Fruit fly (Drosophila melanogaster) whole organism, embryonic: ENCODE results near the gene CG31161.

Experiments used
- CG10209 ChIP-seq: fragments of 200-800 bp; sonication (Bioruptor generic); optimal IDR thresholded peaks from 3 replicates; lab custom pipeline; 2017; ENCODE audit warnings: missing biosample characterization, mild to moderate bottlenecking, missing genetic modification characterization, missing genetic modification reagents
- CG12104 ChIP-seq: fragments of 200-800 bp; sonication (Bioruptor generic); optimal IDR thresholded peaks from 3 replicates; lab custom pipeline; 2016; ENCODE audit warnings: missing biosample characterization, missing genetic modification characterization
- CG14667 ChIP-seq: fragments of 200-800 bp; sonication (Bioruptor generic); IDR thresholded peaks from 2 replicates; pipeline ENCODE4 v1.3.6; 2022; ENCODE audit warnings: missing biosample characterization, missing genetic modification characterization
- CG14965 ChIP-seq: fragments of 200-800 bp; sonication (Bioruptor generic); optimal IDR thresholded peaks from 2 replicates; lab custom pipeline; 2016; ENCODE audit warnings: missing biosample characterization, missing genetic modification characterization, borderline replicate concordance
- CG2120 ChIP-seq: fragments of 200-800 bp; sonication (Bioruptor generic); optimal IDR thresholded peaks from 3 replicates; lab custom pipeline; 2016; ENCODE audit warnings: missing biosample characterization, missing genetic modification characterization
- CG33557 ChIP-seq: fragments of 200-800 bp; sonication (Bioruptor generic); optimal IDR thresholded peaks from 2 replicates; lab custom pipeline; 2019; ENCODE audit warnings: missing biosample characterization, mild to moderate bottlenecking, missing genetic modification characterization, moderate library complexity
- CG3407 ChIP-seq: fragments of 200-800 bp; sonication (Bioruptor generic); optimal IDR thresholded peaks from 2 replicates; lab custom pipeline; 2018; ENCODE audit warnings: missing biosample characterization, mild to moderate bottlenecking, missing genetic modification characterization
- CG3838 ChIP-seq: fragments of 200-800 bp; sonication (Bioruptor generic); optimal IDR thresholded peaks from 3 replicates; lab custom pipeline; 2016; ENCODE audit warnings: missing biosample characterization, missing genetic modification characterization
- CG3847 ChIP-seq: fragments of 200-800 bp; sonication (Bioruptor generic); IDR thresholded peaks from 2 replicates; pipeline ENCODE4 v1.3.6; 2022; ENCODE audit warnings: missing biosample characterization, missing genetic modification characterization
- CG4282 ChIP-seq: fragments of 200-800 bp; sonication (Bioruptor generic); optimal IDR thresholded peaks from 2 replicates; lab custom pipeline; 2016; ENCODE audit warnings: missing biosample characterization, missing genetic modification characterization
- CG6813 ChIP-seq: fragments of 200-800 bp; sonication (Bioruptor generic); optimal IDR thresholded peaks from 2 replicates; lab custom pipeline; 2017; ENCODE audit warnings: missing biosample characterization, missing genetic modification characterization, mild to moderate bottlenecking, moderate library complexity, missing genetic modification reagents
- CG7987 ChIP-seq: fragments of 200-800 bp; sonication (Bioruptor generic); optimal IDR thresholded peaks from 2 replicates; lab custom pipeline; 2018; ENCODE audit warnings: missing biosample characterization, mild to moderate bottlenecking, missing genetic modification characterization, moderate library complexity
- CG8089 ChIP-seq: fragments of 200-800 bp; sonication (Bioruptor generic); optimal IDR thresholded peaks from 3 replicates; lab custom pipeline; 2016; ENCODE audit warnings: missing biosample characterization, missing genetic modification characterization
- CG8290 ChIP-seq, 3 experiments: fragments of 200-800 bp; sonication (Bioruptor generic); optimal IDR thresholded peaks; 2 replicates each; lab custom pipeline; 2016 to 2019; ENCODE audit warnings: missing biosample characterization in 3 of 3, missing genetic modification characterization in 3 of 3, mild to moderate bottlenecking in 2 of 3, moderate library complexity in 1 of 3
- CG8388 ChIP-seq: fragments of 200-800 bp; sonication (Bioruptor generic); optimal IDR thresholded peaks from 2 replicates; lab custom pipeline; 2019; ENCODE audit warnings: missing biosample characterization, mild to moderate bottlenecking, missing genetic modification characterization, moderate library complexity
- CG9727 ChIP-seq: fragments of 200-800 bp; sonication (Bioruptor generic); optimal IDR thresholded peaks from 3 replicates; lab custom pipeline; 2017; ENCODE audit warnings: missing biosample characterization, mild to moderate bottlenecking, missing genetic modification characterization
- CG9876 ChIP-seq: fragments of 200-800 bp; sonication (Bioruptor generic); optimal IDR thresholded peaks from 2 replicates; lab custom pipeline; 2016; ENCODE audit warnings: missing biosample characterization, missing genetic modification characterization
- CG9932 ChIP-seq: fragments of 200-800 bp; sonication (Bioruptor generic); IDR thresholded peaks from 2 replicates; pipeline ENCODE4 v1.3.6; 2022; ENCODE audit warnings: missing biosample characterization, missing genetic modification characterization
- Dbx ChIP-seq: fragments of 200-800 bp; sonication (Bioruptor generic); IDR thresholded peaks from 3 replicates; pipeline ENCODE4 v1.3.6; 2022; ENCODE audit warnings: missing biosample characterization, missing genetic modification characterization
- GATAe ChIP-seq: fragments of 200-800 bp; sonication (Bioruptor generic); conservative IDR thresholded peaks from 2 replicates; pipeline ENCODE4 v1.3.6; 2022; ENCODE audit warnings: missing biosample characterization, missing genetic modification characterization
- HmgZ ChIP-seq: fragments of 200-800 bp; sonication (Bioruptor generic); optimal IDR thresholded peaks from 2 replicates; lab custom pipeline; 2018; ENCODE audit warnings: missing biosample characterization, mild to moderate bottlenecking, missing genetic modification characterization
- Hr78 ChIP-seq, 2 experiments: fragments of 200-800 bp in 1 of 2; fragments of >200 bp in 1 of 2; sonication (Bioruptor generic) in 1 of 2; optimal IDR thresholded peaks; 2 replicates each; lab custom pipeline; 2017 to 2019; ENCODE audit warnings: missing biosample characterization in 2 of 2, missing genetic modification characterization in 2 of 2, mild to moderate bottlenecking in 1 of 2, moderate library complexity in 1 of 2
- NC2α ChIP-seq: fragments of 200-800 bp; sonication (Bioruptor generic); optimal IDR thresholded peaks from 2 replicates; lab custom pipeline; 2016; ENCODE audit warnings: missing biosample characterization, missing genetic modification characterization
- Optix ChIP-seq: fragments of 200-800 bp; sonication (Bioruptor generic); IDR thresholded peaks from 3 replicates; pipeline ENCODE4 v1.3.6; 2022; ENCODE audit warnings: missing biosample characterization, missing genetic modification characterization
- Sin3A ChIP-seq: fragments of >200 bp; optimal IDR thresholded peaks from 2 replicates; lab custom pipeline; 2018
- Spps ChIP-seq: fragments of 200-800 bp; sonication (Bioruptor generic); optimal IDR thresholded peaks from 2 replicates; lab custom pipeline; 2018; ENCODE audit warnings: missing biosample characterization, mild to moderate bottlenecking, missing genetic modification characterization
- ash1 ChIP-seq: fragments of 200-800 bp; sonication (Bioruptor generic); optimal IDR thresholded peaks from 2 replicates; lab custom pipeline; 2018; ENCODE audit warnings: missing biosample characterization, mild to moderate bottlenecking, missing genetic modification characterization
- bowl ChIP-seq: fragments of 200-800 bp; sonication (Bioruptor generic); IDR thresholded peaks from 2 replicates; pipeline ENCODE4 v1.3.6; 2022; ENCODE audit warnings: missing biosample characterization, missing genetic modification characterization
- dysf ChIP-seq: fragments of 200-800 bp; sonication (Bioruptor generic); IDR thresholded peaks from 3 replicates; pipeline ENCODE4 v1.3.6; 2022; ENCODE audit warnings: missing biosample characterization, missing genetic modification characterization
- emc ChIP-seq: fragments of 200-800 bp; sonication (Bioruptor generic); optimal IDR thresholded peaks from 2 replicates; lab custom pipeline; 2016; ENCODE audit warnings: missing biosample characterization, missing genetic modification characterization
- fd3F ChIP-seq: fragments of 200-800 bp; sonication (Bioruptor generic); optimal IDR thresholded peaks from 2 replicates; lab custom pipeline; 2018; ENCODE audit warnings: missing biosample characterization, mild to moderate bottlenecking, missing genetic modification characterization, moderate library complexity
- fu2 ChIP-seq: fragments of 200-800 bp; sonication (Bioruptor generic); optimal IDR thresholded peaks from 2 replicates; lab custom pipeline; 2016; ENCODE audit warnings: missing biosample characterization, missing genetic modification characterization
- gcm ChIP-seq: fragments of 200-800 bp; sonication (Bioruptor generic); optimal IDR thresholded peaks from 2 replicates; lab custom pipeline; 2019; ENCODE audit warnings: missing biosample characterization, mild to moderate bottlenecking, missing genetic modification characterization, moderate library complexity
- gro ChIP-seq: fragments of 200-800 bp; sonication (Bioruptor generic); optimal IDR thresholded peaks from 2 replicates; lab custom pipeline; 2016; ENCODE audit warnings: missing biosample characterization, missing genetic modification characterization
- gt ChIP-seq: fragments of 200-800 bp; sonication (Bioruptor generic); IDR thresholded peaks from 2 replicates; pipeline ENCODE4 v1.3.6; 2022; ENCODE audit warnings: missing biosample characterization, missing genetic modification characterization
- knrl ChIP-seq: fragments of 200-800 bp; sonication (Bioruptor generic); IDR thresholded peaks from 3 replicates; pipeline ENCODE4 v1.3.6; 2022; ENCODE audit warnings: missing biosample characterization, missing genetic modification characterization; ENCODE audit not compliant: partially characterized antibody
- lbe ChIP-seq: fragments of 200-800 bp; sonication (Bioruptor generic); optimal IDR thresholded peaks from 2 replicates; lab custom pipeline; 2016; ENCODE audit warnings: missing biosample characterization, mild to moderate bottlenecking, missing genetic modification characterization
- mam ChIP-seq: fragments of 200-800 bp; sonication (Bioruptor generic); optimal IDR thresholded peaks from 3 replicates; lab custom pipeline; 2016; ENCODE audit warnings: missing biosample characterization, missing genetic modification characterization
- otp ChIP-seq: fragments of 200-800 bp; sonication (Bioruptor generic); IDR thresholded peaks from 3 replicates; pipeline ENCODE4, ENCODE4 v1.3.6; 2022; ENCODE audit warnings: missing biosample characterization, missing genetic modification characterization
- pan ChIP-seq, 4 experiments: fragments of >200 bp in 3 of 4; fragments of 200-800 bp in 1 of 4; sonication (Bioruptor generic) in 1 of 4; optimal IDR thresholded peaks in 3 of 4; IDR thresholded peaks in 1 of 4; 2 replicates each; pipeline versions ENCODE4 v1.3.6 to Lab custom; 2017 to 2022; ENCODE audit warnings: missing biosample characterization in 2 of 4, missing genetic modification characterization in 2 of 4, mixed read lengths in 1 of 4
- peb ChIP-seq: fragments of 200-800 bp; sonication (Bioruptor generic); IDR thresholded peaks from 2 replicates; pipeline ENCODE4 v1.3.6; 2022; ENCODE audit warnings: missing biosample characterization, missing genetic modification characterization
- pfk ChIP-seq: fragments of 200-800 bp; sonication (Bioruptor generic); optimal IDR thresholded peaks from 2 replicates; lab custom pipeline; 2018; ENCODE audit warnings: missing biosample characterization, mild to moderate bottlenecking, missing genetic modification characterization, moderate library complexity
- ro ChIP-seq: fragments of 200-800 bp; sonication (Bioruptor generic); IDR thresholded peaks from 2 replicates; pipeline ENCODE4 v1.3.6; 2022; ENCODE audit warnings: missing biosample characterization, missing genetic modification characterization
- sqz ChIP-seq: fragments of 200-800 bp; sonication (Bioruptor generic); optimal IDR thresholded peaks from 3 replicates; lab custom pipeline; 2018; ENCODE audit warnings: missing biosample characterization, mild to moderate bottlenecking, missing genetic modification characterization
- stwl ChIP-seq: fragments of 200-800 bp; sonication (Bioruptor generic); optimal IDR thresholded peaks from 3 replicates; lab custom pipeline; 2018; ENCODE audit warnings: missing biosample characterization, mild to moderate bottlenecking, missing genetic modification characterization, moderate library complexity
- tin ChIP-seq: fragments of 200-800 bp; sonication (Bioruptor generic); optimal IDR thresholded peaks from 3 replicates; lab custom pipeline; 2016; ENCODE audit warnings: missing biosample characterization, missing genetic modification characterization
- trh ChIP-seq: fragments of 200-800 bp; sonication (Bioruptor generic); optimal IDR thresholded peaks from 2 replicates; lab custom pipeline; 2016; ENCODE audit warnings: missing biosample characterization, missing genetic modification characterization
- tx ChIP-seq: fragments of 200-800 bp; sonication (Bioruptor generic); optimal IDR thresholded peaks from 2 replicates; lab custom pipeline; 2016; ENCODE audit warnings: missing biosample characterization, missing genetic modification characterization

The CG31161 gene

dm6 chr3R:22667284-22667958 lies 51.1 kb downstream of the CG31161 start (continued):
- TF ChIP-seq pan (optimal IDR thresholded peaks at IDR 0.05; lab: Kevin White, UChicago), result no peak
- TF ChIP-seq pan (GFP tag; optimal IDR thresholded peaks at IDR 0.05 in 1 of 2, IDR thresholded peaks at IDR 0.05 in 1 of 2), result peak in 1 of 2 experiments; percentile 60
- TF ChIP-seq CG3847, result peak; percentile 24; the same call in 1 of the 2 replicates
- TF ChIP-seq Optix, result 0 out of 3 replicates have a peak, but pooled peaks have one; percentile 27
- TF ChIP-seq fd3F (GFP tag; lab: Kevin White, UChicago), result peak; percentile 9
- peak; percentile 57 for TF ChIP-seq CG8089 (GFP tag; lab: Kevin White, UChicago)
- peak; percentile 78 for TF ChIP-seq CG8290 (GFP tag; optimal IDR thresholded peaks at IDR 0.05; lab: Kevin White, UChicago)
- no peak for TF ChIP-seq CG8290 (tag; optimal IDR thresholded peaks at IDR 0.05; lab: Kevin White, UChicago)
- TF ChIP-seq CG6813 (GFP tag; lab: Kevin White, UChicago), result peak; percentile 66
- no peak for TF ChIP-seq pfk (GFP tag; lab: Kevin White, UChicago)
- TF ChIP-seq tx, result peak; percentile 42
- peak; percentile 44 for TF ChIP-seq CG33557 (GFP tag; lab: Kevin White, UChicago)
- peak; percentile 28 for TF ChIP-seq CG9876 (GFP tag; lab: Kevin White, UChicago)
- TF ChIP-seq sqz (GFP tag; lab: Kevin White, UChicago), result peak; percentile 83
- peak; percentile 81 for TF ChIP-seq tin
- no peak for TF ChIP-seq GATAe (GFP tag; lab: Robert Waterston, UW)
- TF ChIP-seq Dbx, result no peak
- TF ChIP-seq otp (GFP tag; lab: Robert Waterston, UW), result peak; percentile 78; the same call in 2 of the 3 replicates
- TF ChIP-seq mam (GFP tag; lab: Kevin White, UChicago), result peak; percentile 51
- TF ChIP-seq CG3838 (GFP tag; lab: Kevin White, UChicago), result peak; percentile 22
- TF ChIP-seq HmgZ, result peak; percentile 4
- TF ChIP-seq CG14965 (GFP tag; lab: Kevin White, UChicago), result no peak
- TF ChIP-seq Hr78 (GFP tag; optimal IDR thresholded peaks at IDR 0.05; lab: Kevin White, UChicago), result peak in 1 of 2 experiments; percentile 73
- peak; percentile 14 for TF ChIP-seq stwl (tag; lab: Kevin White, UChicago)
- peak; percentile 73 for TF ChIP-seq lbe
- peak; percentile 50; the same call in 1 of the 2 replicates for TF ChIP-seq peb (GFP tag; lab: Robert Waterston, UW)
- TF ChIP-seq gt, result 0 out of 2 replicates have a peak, but pooled peaks have one; percentile 52
- no peak for TF ChIP-seq emc (GFP tag; lab: Kevin White, UChicago)
- TF ChIP-seq Sin3A (lab: Kevin White, UChicago), result no peak
- TF ChIP-seq CG8388 (GFP tag; lab: Kevin White, UChicago), result peak; percentile 84
- TF ChIP-seq Spps (tag; lab: Kevin White, UChicago), result peak; percentile 79
- TF ChIP-seq CG9932, result peak; percentile 20; the same call in 1 of the 2 replicates
- TF ChIP-seq CG12104 (GFP tag; lab: Kevin White, UChicago), result peak; percentile 58
- peak; percentile 77 for TF ChIP-seq CG10209 (GFP tag; lab: Kevin White, UChicago)
- TF ChIP-seq ro, result peak; percentile 41; the same call in 1 of the 2 replicates
- TF ChIP-seq fu2 (GFP tag; lab: Kevin White, UChicago), result no peak
- TF ChIP-seq CG4282 (GFP tag; lab: Kevin White, UChicago), result no peak
- TF ChIP-seq CG7987 (GFP tag; lab: Kevin White, UChicago), result no peak
- no peak for TF ChIP-seq gro (GFP tag; lab: Kevin White, UChicago)
- TF ChIP-seq CG2120 (GFP tag; lab: Kevin White, UChicago), result peak; percentile 36
- TF ChIP-seq ash1 (GFP tag; lab: Kevin White, UChicago), result no peak
- TF ChIP-seq NC2α, result peak; percentile 58
- TF ChIP-seq CG14667, result peak; percentile 42; the same call in 1 of the 2 replicates
- peak; percentile 62 for TF ChIP-seq gcm (GFP tag; lab: Kevin White, UChicago)
- TF ChIP-seq bowl (GFP tag; lab: Robert Waterston, UW), result 0 out of 2 replicates have a peak, but pooled peaks have one; percentile 43
- peak; percentile 88 for TF ChIP-seq CG9727 (GFP tag; lab: Kevin White, UChicago)
- TF ChIP-seq CG3407, result peak; percentile 66
- TF ChIP-seq knrl, result no peak
- peak; percentile 74 for TF ChIP-seq dysf (GFP tag; lab: Robert Waterston, UW)
- TF ChIP-seq trh (GFP tag; lab: Kevin White, UChicago), result peak; percentile 21
